Worm (Caenorhabditis elegans) whole organism, midembryonic: ENCODE measurements around the gene cone-1.

Experiments used
- T22C8.4 ChIP-seq: fragments of 200-800 bp; sonication (Bioruptor generic); IDR thresholded peaks from 2 replicates; pipeline ENCODE4 v1.3.6; 2022; ENCODE audit warnings: missing genetic modification characterization, missing compliant biosample characterization
- cog-1 ChIP-seq: sonication (generic microtip); optimal IDR thresholded peaks from 2 replicates; lab custom pipeline; 2016; ENCODE audit warnings: missing genetic modification characterization, missing compliant biosample characterization
- flt-1 ChIP-seq: fragments of 200-800 bp; sonication (Bioruptor generic); IDR thresholded peaks from 2 replicates; pipeline ENCODE4 v1.3.6; 2022; ENCODE audit warnings: missing genetic modification characterization, missing compliant biosample characterization
- klf-2 ChIP-seq: fragments of 200-800 bp; sonication (Bioruptor generic); conservative IDR thresholded peaks from 2 replicates; pipeline ENCODE4 v1.3.6; 2022; ENCODE audit warnings: missing genetic modification reagents, missing genetic modification characterization, missing compliant biosample characterization
- med-1 ChIP-seq: sonication (generic microtip); optimal IDR thresholded peaks from 2 replicates; lab custom pipeline; 2017; ENCODE audit warnings: missing genetic modification characterization, mild to moderate bottlenecking, missing compliant biosample characterization, antibody characterized with exemption, missing genetic modification reagents; ENCODE audit not compliant: insufficient read depth
- ref-1 ChIP-seq: fragments of 200-800 bp; sonication (Bioruptor generic); conservative IDR thresholded peaks from 2 replicates; pipeline ENCODE4 v1.3.6; 2022; ENCODE audit warnings: missing genetic modification reagents, missing genetic modification characterization, missing compliant biosample characterization
- tab-1 ChIP-seq: fragments of 200-800 bp; sonication (Bioruptor generic); IDR thresholded peaks from 2 replicates; pipeline ENCODE4 v1.3.6; 2022; ENCODE audit warnings: missing genetic modification characterization, missing compliant biosample characterization
- ztf-29 ChIP-seq: fragments of 200-800 bp; sonication (Bioruptor generic); IDR thresholded peaks from 2 replicates; pipeline ENCODE4 v1.3.6; 2022; ENCODE audit warnings: missing genetic modification reagents, missing genetic modification characterization, missing compliant biosample characterization

ce11 chrIII:2571447-2571846 is 41.0 kb downstream of the cone-1 start, which contains the start of gene Y54F10AR.2:
- TF ChIP-seq cog-1 (tag; lab: Kevin White, UChicago), result no peak
- no peak for TF ChIP-seq flt-1
- no peak for TF ChIP-seq ref-1 (GFP tag; lab: Robert Waterston, UW)
- TF ChIP-seq tab-1 (GFP tag; lab: Robert Waterston, UW), result no peak
- no peak for TF ChIP-seq T22C8.4
- no peak for TF ChIP-seq med-1
- TF ChIP-seq klf-2 (GFP tag; lab: Robert Waterston, UW), result no peak
- no peak for TF ChIP-seq ztf-29 (GFP tag; lab: Robert Waterston, UW)
